Worm (Caenorhabditis elegans) whole organism, midembryonic: ENCODE measurements around the gene C16B8.4.

Experiments used
- T22C8.4 ChIP-seq: fragments of 200-800 bp; sonication (Bioruptor generic); IDR thresholded peaks from 2 replicates; pipeline ENCODE4 v1.3.6; 2022; ENCODE audit warnings: missing genetic modification characterization, missing compliant biosample characterization
- cog-1 ChIP-seq: sonication (generic microtip); optimal IDR thresholded peaks from 2 replicates; lab custom pipeline; 2016; ENCODE audit warnings: missing genetic modification characterization, missing compliant biosample characterization
- flt-1 ChIP-seq: fragments of 200-800 bp; sonication (Bioruptor generic); IDR thresholded peaks from 2 replicates; pipeline ENCODE4 v1.3.6; 2022; ENCODE audit warnings: missing genetic modification characterization, missing compliant biosample characterization
- klf-2 ChIP-seq: fragments of 200-800 bp; sonication (Bioruptor generic); conservative IDR thresholded peaks from 2 replicates; pipeline ENCODE4 v1.3.6; 2022; ENCODE audit warnings: missing genetic modification reagents, missing genetic modification characterization, missing compliant biosample characterization
- med-1 ChIP-seq: sonication (generic microtip); optimal IDR thresholded peaks from 2 replicates; lab custom pipeline; 2017; ENCODE audit warnings: missing genetic modification characterization, mild to moderate bottlenecking, missing compliant biosample characterization, antibody characterized with exemption, missing genetic modification reagents; ENCODE audit not compliant: insufficient read depth
- tab-1 ChIP-seq: fragments of 200-800 bp; sonication (Bioruptor generic); IDR thresholded peaks from 2 replicates; pipeline ENCODE4 v1.3.6; 2022; ENCODE audit warnings: missing genetic modification characterization, missing compliant biosample characterization
- ztf-29 ChIP-seq: fragments of 200-800 bp; sonication (Bioruptor generic); IDR thresholded peaks from 2 replicates; pipeline ENCODE4 v1.3.6; 2022; ENCODE audit warnings: missing genetic modification reagents, missing genetic modification characterization, missing compliant biosample characterization

ce11 chrX:3976755-3977154 is 3.3 kb upstream of the C16B8.4 start:
- no peak for TF ChIP-seq T22C8.4 (GFP tag; lab: Robert Waterston, UW)
- TF ChIP-seq cog-1 (tag; lab: Kevin White, UChicago), result no peak
- no peak for TF ChIP-seq tab-1 (GFP tag; lab: Robert Waterston, UW)
- no peak for TF ChIP-seq flt-1 (GFP tag; lab: Robert Waterston, UW)
- TF ChIP-seq med-1 (GFP tag; lab: Kevin White, UChicago), result no peak
- no peak for TF ChIP-seq ztf-29 (GFP tag; lab: Robert Waterston, UW)
- TF ChIP-seq klf-2 (GFP tag; lab: Robert Waterston, UW), result no peak
